Fruit fly (Drosophila melanogaster) whole organism, embryonic: Measurements from ENCODE around the gene Gr61a.
A peak's percentile ranks its signal among the peaks of the same experiment; 100 is the strongest.

ENCODE experiments used
- Atf6 ChIP-seq: fragments of 200-800 bp; sonication (Bioruptor generic); IDR thresholded peaks from 2 replicates; pipeline ENCODE4 v1.3.6; 2022; ENCODE audit warnings: missing biosample characterization, missing genetic modification characterization
- CG10366 ChIP-seq: fragments of 200-800 bp; sonication (Bioruptor generic); IDR thresholded peaks from 2 replicates; pipeline ENCODE4 v1.3.6; 2022; ENCODE audit warnings: missing biosample characterization, missing genetic modification characterization
- CG10462 ChIP-seq: fragments of 200-800 bp; sonication (Bioruptor generic); optimal IDR thresholded peaks from 2 replicates; lab custom pipeline; 2016; ENCODE audit warnings: missing biosample characterization, missing genetic modification characterization
- CG10654 ChIP-seq: fragments of 200-800 bp; sonication (Bioruptor generic); optimal IDR thresholded peaks from 2 replicates; lab custom pipeline; 2016; ENCODE audit warnings: missing biosample characterization, missing genetic modification characterization
- CG12391 ChIP-seq: fragments of 200-800 bp; sonication (Bioruptor generic); optimal IDR thresholded peaks from 3 replicates; lab custom pipeline; 2018; ENCODE audit warnings: missing biosample characterization, mild to moderate bottlenecking, missing genetic modification characterization, moderate library complexity
- CG13424 ChIP-seq: fragments of 200-800 bp; sonication (Bioruptor generic); optimal IDR thresholded peaks from 2 replicates; lab custom pipeline; 2019; ENCODE audit warnings: missing biosample characterization, mild to moderate bottlenecking, missing genetic modification characterization, moderate library complexity
- CG14014 ChIP-seq: fragments of 200-800 bp; sonication (Bioruptor generic); IDR thresholded peaks from 2 replicates; pipeline ENCODE4 v1.3.6; 2022; ENCODE audit warnings: missing biosample characterization, missing genetic modification characterization
- CG14050 ChIP-seq: fragments of 200-800 bp; sonication (Bioruptor generic); IDR thresholded peaks from 3 replicates; pipeline ENCODE4 v1.3.6; 2022; ENCODE audit warnings: missing biosample characterization, missing genetic modification characterization
- CG14965 ChIP-seq: fragments of 200-800 bp; sonication (Bioruptor generic); optimal IDR thresholded peaks from 2 replicates; lab custom pipeline; 2016; ENCODE audit warnings: missing biosample characterization, missing genetic modification characterization, borderline replicate concordance
- CG15269 ChIP-seq: fragments of 200-800 bp; sonication (Bioruptor generic); optimal IDR thresholded peaks from 2 replicates; lab custom pipeline; 2018; ENCODE audit warnings: missing biosample characterization, mild to moderate bottlenecking, missing genetic modification characterization, moderate library complexity
- CG1529 ChIP-seq: fragments of 200-800 bp; sonication (Bioruptor generic); optimal IDR thresholded peaks from 3 replicates; lab custom pipeline; 2018; ENCODE audit warnings: missing biosample characterization, missing genetic modification characterization
- CG17612 ChIP-seq: fragments of 200-800 bp; sonication (Bioruptor generic); IDR thresholded peaks from 2 replicates; pipeline ENCODE4 v1.3.6; 2022; ENCODE audit warnings: missing biosample characterization, missing genetic modification characterization
- CG17802 ChIP-seq: fragments of 200-800 bp; sonication (Bioruptor generic); optimal IDR thresholded peaks from 2 replicates; lab custom pipeline; 2018; ENCODE audit warnings: missing biosample characterization, mild to moderate bottlenecking, missing genetic modification characterization, moderate library complexity
- CG18011 ChIP-seq: fragments of 200-800 bp; sonication (Bioruptor generic); optimal IDR thresholded peaks from 2 replicates; lab custom pipeline; 2017; ENCODE audit warnings: missing biosample characterization, missing genetic modification characterization, mild to moderate bottlenecking, moderate library complexity, missing genotype
- CG18262 ChIP-seq: fragments of 200-800 bp; optimal IDR thresholded peaks from 3 replicates; lab custom pipeline; 2019; ENCODE audit warnings: missing biosample characterization, mild to moderate bottlenecking, missing genetic modification characterization, moderate library complexity
- CG3726 ChIP-seq: fragments of 200-800 bp; sonication (Bioruptor generic); IDR thresholded peaks from 3 replicates; pipeline ENCODE4, ENCODE4 v1.3.6; 2022; ENCODE audit warnings: missing biosample characterization, missing genetic modification characterization
- CG6175 ChIP-seq: fragments of 200-800 bp; sonication (Bioruptor generic); IDR thresholded peaks from 3 replicates; pipeline ENCODE4 v1.3.6; 2022; ENCODE audit warnings: missing biosample characterization, missing genetic modification characterization
- CG6813 ChIP-seq: fragments of 200-800 bp; sonication (Bioruptor generic); optimal IDR thresholded peaks from 2 replicates; lab custom pipeline; 2017; ENCODE audit warnings: missing biosample characterization, missing genetic modification characterization, mild to moderate bottlenecking, moderate library complexity, missing genetic modification reagents
- CG7786 ChIP-seq: fragments of 200-800 bp; sonication (Bioruptor generic); optimal IDR thresholded peaks from 2 replicates; lab custom pipeline; 2016; ENCODE audit warnings: missing biosample characterization, missing genetic modification characterization
- CG8359 ChIP-seq: fragments of 200-800 bp; sonication (Bioruptor generic); optimal IDR thresholded peaks from 2 replicates; lab custom pipeline; 2017; ENCODE audit warnings: missing biosample characterization, mild to moderate bottlenecking, missing genetic modification characterization, borderline replicate concordance
- CG8388 ChIP-seq: fragments of 200-800 bp; sonication (Bioruptor generic); optimal IDR thresholded peaks from 2 replicates; lab custom pipeline; 2019; ENCODE audit warnings: missing biosample characterization, mild to moderate bottlenecking, missing genetic modification characterization, moderate library complexity
- CG8924 ChIP-seq: fragments of 200-800 bp; optimal IDR thresholded peaks from 3 replicates; lab custom pipeline; 2019; ENCODE audit warnings: missing biosample characterization, mild to moderate bottlenecking, missing genetic modification characterization, moderate library complexity
- CG9215 ChIP-seq: fragments of 200-800 bp; sonication (Bioruptor generic); IDR thresholded peaks from 2 replicates; pipeline ENCODE4 v1.3.6; 2022; ENCODE audit warnings: missing biosample characterization, missing genetic modification characterization
- CG9437 ChIP-seq: fragments of 200-800 bp; sonication (Bioruptor generic); optimal IDR thresholded peaks from 2 replicates; lab custom pipeline; 2018; ENCODE audit warnings: missing biosample characterization, mild to moderate bottlenecking, missing genetic modification characterization
- CG9727 ChIP-seq: fragments of 200-800 bp; sonication (Bioruptor generic); optimal IDR thresholded peaks from 3 replicates; lab custom pipeline; 2017; ENCODE audit warnings: missing biosample characterization, mild to moderate bottlenecking, missing genetic modification characterization
- Dek ChIP-seq: fragments of 200-800 bp; sonication (Bioruptor generic); optimal IDR thresholded peaks from 3 replicates; lab custom pipeline; 2019; ENCODE audit warnings: missing biosample characterization, mild to moderate bottlenecking, missing genetic modification characterization, moderate library complexity
- Doc2 ChIP-seq: fragments of 200-800 bp; sonication (Bioruptor generic); IDR thresholded peaks from 2 replicates; pipeline ENCODE4 v1.3.6; 2022; ENCODE audit warnings: missing biosample characterization, missing genetic modification characterization
- Hmr ChIP-seq: fragments of 200-800 bp; sonication (Bioruptor generic); optimal IDR thresholded peaks from 3 replicates; lab custom pipeline; 2017; ENCODE audit warnings: mild to moderate bottlenecking, missing biosample characterization, missing genetic modification reagents, missing genetic modification characterization
- Hr3 ChIP-seq: fragments of 200-800 bp; sonication (Bioruptor generic); optimal IDR thresholded peaks from 3 replicates; lab custom pipeline; 2016; ENCODE audit warnings: missing biosample characterization, missing genetic modification characterization
- Jarid2 ChIP-seq: fragments of 200-800 bp; sonication (Bioruptor generic); optimal IDR thresholded peaks from 3 replicates; lab custom pipeline; 2017; ENCODE audit warnings: mild to moderate bottlenecking, missing biosample characterization, missing genetic modification reagents, missing genetic modification characterization
- NC2β ChIP-seq: fragments of 200-800 bp; sonication (Bioruptor generic); optimal IDR thresholded peaks from 2 replicates; lab custom pipeline; 2016; ENCODE audit warnings: missing biosample characterization, missing genetic modification characterization
- Ptx1 ChIP-seq: fragments of 200-800 bp; sonication (Bioruptor generic); IDR thresholded peaks from 2 replicates; pipeline ENCODE4 v1.3.6; 2022; ENCODE audit warnings: missing biosample characterization, missing genetic modification characterization
- Ravus ChIP-seq: fragments of 200-800 bp; sonication (Bioruptor generic); IDR thresholded peaks from 2 replicates; pipeline ENCODE4 v1.3.6; 2022; ENCODE audit warnings: missing biosample characterization, missing genetic modification characterization
- Spps ChIP-seq: fragments of 200-800 bp; sonication (Bioruptor generic); optimal IDR thresholded peaks from 2 replicates; lab custom pipeline; 2018; ENCODE audit warnings: missing biosample characterization, mild to moderate bottlenecking, missing genetic modification characterization
- bsh ChIP-seq, 2 experiments: fragments of 200-800 bp; sonication (Bioruptor generic); optimal IDR thresholded peaks; 2 replicates each; lab custom pipeline; 2017 to 2018; ENCODE audit warnings: mild to moderate bottlenecking in 2 of 2, missing biosample characterization in 2 of 2, missing genetic modification characterization in 2 of 2, moderate library complexity in 1 of 2
- caup ChIP-seq: fragments of 200-800 bp; sonication (Bioruptor generic); optimal IDR thresholded peaks from 3 replicates; lab custom pipeline; 2017; ENCODE audit warnings: missing biosample characterization, mild to moderate bottlenecking, missing genetic modification characterization, moderate library complexity; ENCODE audit not compliant: severe bottlenecking
- emc ChIP-seq: fragments of 200-800 bp; sonication (Bioruptor generic); optimal IDR thresholded peaks from 2 replicates; lab custom pipeline; 2016; ENCODE audit warnings: missing biosample characterization, missing genetic modification characterization
- eve ChIP-seq, 2 experiments: fragments of >200 bp; optimal IDR thresholded peaks; 2 replicates each; lab custom pipeline; 2017; ENCODE audit warnings: missing biosample characterization in 2 of 2, missing genetic modification characterization in 2 of 2
- ewg ChIP-seq: fragments of 200-800 bp; sonication (Bioruptor generic); optimal IDR thresholded peaks from 3 replicates; lab custom pipeline; 2017; ENCODE audit warnings: mild to moderate bottlenecking, missing biosample characterization, missing genetic modification reagents, missing genetic modification characterization
- gro ChIP-seq: fragments of 200-800 bp; sonication (Bioruptor generic); optimal IDR thresholded peaks from 2 replicates; lab custom pipeline; 2016; ENCODE audit warnings: missing biosample characterization, missing genetic modification characterization
- insv ChIP-seq, 2 experiments: fragments of 200-800 bp; sonication (Bioruptor generic); optimal IDR thresholded peaks; 3 replicates each; lab custom pipeline; 2016 to 2018; ENCODE audit warnings: missing biosample characterization in 2 of 2, missing genetic modification characterization in 2 of 2
- jing ChIP-seq: fragments of 200-800 bp; sonication (Bioruptor generic); optimal IDR thresholded peaks from 2 replicates; lab custom pipeline; 2018; ENCODE audit warnings: missing biosample characterization, mild to moderate bottlenecking, missing genetic modification characterization
- lmd ChIP-seq: fragments of 200-800 bp; sonication (Bioruptor generic); IDR thresholded peaks from 2 replicates; pipeline ENCODE4 v1.3.6; 2022; ENCODE audit warnings: missing biosample characterization, missing genetic modification characterization
- luna ChIP-seq: fragments of 200-800 bp; sonication (Bioruptor generic); optimal IDR thresholded peaks from 2 replicates; lab custom pipeline; 2016; ENCODE audit warnings: missing biosample characterization, missing genetic modification characterization
- schlank ChIP-seq: fragments of 200-800 bp; sonication (Bioruptor generic); optimal IDR thresholded peaks from 2 replicates; lab custom pipeline; 2018; ENCODE audit warnings: missing biosample characterization, mild to moderate bottlenecking, missing genetic modification characterization
- seq ChIP-seq: fragments of 200-800 bp; sonication (Bioruptor generic); IDR thresholded peaks from 2 replicates; pipeline ENCODE4 v1.3.6; 2022; ENCODE audit warnings: missing biosample characterization, missing genetic modification characterization
- sisA ChIP-seq: fragments of 200-800 bp; sonication (Bioruptor generic); IDR thresholded peaks from 2 replicates; pipeline ENCODE4 v1.3.6; 2022; ENCODE audit warnings: missing biosample characterization, missing genetic modification characterization
- sug ChIP-seq: fragments of 200-800 bp; optimal IDR thresholded peaks from 2 replicates; lab custom pipeline; 2019; ENCODE audit warnings: missing biosample characterization, mild to moderate bottlenecking, missing genetic modification characterization, moderate library complexity
- unpg ChIP-seq: fragments of 200-800 bp; sonication (Bioruptor generic); optimal IDR thresholded peaks from 3 replicates; lab custom pipeline; 2018; ENCODE audit warnings: missing biosample characterization, mild to moderate bottlenecking, missing genetic modification characterization, moderate library complexity
- vfl ChIP-seq: fragments of 200-800 bp; sonication (Bioruptor generic); optimal IDR thresholded peaks from 2 replicates; lab custom pipeline; 2016; ENCODE audit warnings: missing biosample characterization, missing genetic modification characterization
- zen ChIP-seq: fragments of 200-800 bp; sonication (Bioruptor generic); optimal IDR thresholded peaks from 3 replicates; lab custom pipeline; 2018; ENCODE audit warnings: missing biosample characterization, mild to moderate bottlenecking, missing genetic modification characterization, moderate library complexity

The Gr61a gene

dm6 chr3L:820332-820731, 20.9 kb upstream of the Gr61a start (continued):
- TF ChIP-seq CG14965 (no peak), bsh (GFP tag; optimal IDR thresholded peaks at IDR 0.05; lab: Kevin White, UChicago) (peak; percentile 68 to 80), CG9437 (GFP tag; lab: Kevin White, UChicago) (peak; percentile 54), CG13424 (tag; lab: Kevin White, UChicago) (peak; percentile 74), CG15269 (tag; lab: Kevin White, UChicago) (peak; percentile 81), eve (GFP tag; optimal IDR thresholded peaks at IDR 0.05; lab: Kevin White, UChicago) (no peak), lmd (GFP tag; lab: Robert Waterston, UW) (peak; percentile 80), luna (GFP tag; lab: Kevin White, UChicago) (no peak), NC2β (GFP tag; lab: Kevin White, UChicago) (no peak), CG9727 (GFP tag; lab: Kevin White, UChicago) (peak; percentile 49), jing (peak; percentile 20), CG10654 (GFP tag; lab: Kevin White, UChicago) (peak; percentile 61), CG3726 (GFP tag; lab: Robert Waterston, UW) (peak; percentile 57; the same call in 1 of the 3 replicates), CG8359 (GFP tag; lab: Kevin White, UChicago) (peak; percentile 27), CG8924 (tag; lab: Kevin White, UChicago) (peak; percentile 63), CG8388 (GFP tag; lab: Kevin White, UChicago) (peak; percentile 74), vfl (GFP tag; lab: Kevin White, UChicago) (no peak), sisA (peak; percentile 82), CG18011 (GFP tag; lab: Kevin White, UChicago) (no peak), Atf6 (peak; percentile 68; the same call in 1 of the 2 replicates), CG18262 (tag; lab: Kevin White, UChicago) (peak; percentile 71), CG14014 (GFP tag; lab: Robert Waterston, UW) (peak; percentile 78), gro (GFP tag; lab: Kevin White, UChicago) (peak; percentile 7), CG10366 (peak; percentile 78), insv (GFP tag; optimal IDR thresholded peaks at IDR 0.05; lab: Kevin White, UChicago) (no peak), seq (GFP tag; lab: Robert Waterston, UW) (peak; percentile 84), CG1529 (GFP tag; lab: Kevin White, UChicago) (peak; percentile 60), ewg (GFP tag; lab: Kevin White, UChicago) (peak; percentile 64), Spps (peak; percentile 30), CG7786 (GFP tag; lab: Kevin White, UChicago) (no peak), CG6813 (peak; percentile 66), CG12391 (tag; lab: Kevin White, UChicago) (peak; percentile 71), Hmr (peak; percentile 63), CG17612 (no peak), Ptx1 (GFP tag; lab: Robert Waterston, UW) (peak; percentile 79), CG10462 (GFP tag; lab: Kevin White, UChicago) (peak; percentile 60), CG6175 (GFP tag; lab: Robert Waterston, UW) (no peak), Hr3 (peak; percentile 70), sug (peak; percentile 34), Doc2 (GFP tag; lab: Robert Waterston, UW) (no peak), Ravus (peak; percentile 17), unpg (GFP tag; lab: Kevin White, UChicago) (peak; percentile 79), schlank (no peak), emc (GFP tag; lab: Kevin White, UChicago) (no peak), CG14050 (GFP tag; lab: Robert Waterston, UW) (peak; percentile 65), Jarid2 (GFP tag; lab: Kevin White, UChicago) (peak; percentile 35), Dek (peak; percentile 42), zen (tag; lab: Kevin White, UChicago) (peak; percentile 35), CG17802 (peak; percentile 47), CG9215 (peak; percentile 53), caup (peak; percentile 13)
